Worm (Caenorhabditis elegans) whole organism, L4 larva: ENCODE measurements around the gene fbxa-151.

ENCODE experiments used
- F44E2.7 ChIP-seq: fragments of 200-800 bp; sonication (Bioruptor generic); IDR thresholded peaks from 2 replicates; pipeline ENCODE4 v2.1.2; 2022; ENCODE audit warnings: missing genetic modification characterization, missing compliant biosample characterization
- F49E8.2 ChIP-seq: sonication (generic microtip); optimal IDR thresholded peaks from 2 replicates; lab custom pipeline; 2016; ENCODE audit warnings: missing compliant biosample characterization, mild to moderate bottlenecking, missing genetic modification characterization, borderline replicate concordance
- Y48G9A.11 ChIP-seq: fragments of 200-800 bp; sonication (Bioruptor generic); IDR thresholded peaks from 2 replicates; pipeline ENCODE4 v1.3.6; 2022; ENCODE audit warnings: missing genetic modification reagents, missing genetic modification characterization, missing compliant biosample characterization
- Y5F2A.4 ChIP-seq: fragments of 200-800 bp; sonication (Bioruptor generic); optimal IDR thresholded peaks from 2 replicates; lab custom pipeline; 2018; ENCODE audit warnings: mild to moderate bottlenecking, missing genetic modification characterization, missing compliant biosample characterization
- aly-2 ChIP-seq: sonication (generic microtip); optimal IDR thresholded peaks from 2 replicates; lab custom pipeline; 2018; ENCODE audit warnings: missing biosample characterization, missing genetic modification characterization
- ceh-32 ChIP-seq: sonication (generic microtip); optimal IDR thresholded peaks from 2 replicates; lab custom pipeline; 2016; ENCODE audit warnings: mild to moderate bottlenecking, missing genetic modification characterization, missing compliant biosample characterization; ENCODE audit not compliant: poor library complexity
- ceh-44 ChIP-seq: fragments of 200-800 bp; sonication (Bioruptor generic); IDR thresholded peaks from 2 replicates; pipeline ENCODE4 v1.3.6; 2022; ENCODE audit warnings: missing genetic modification reagents, missing genetic modification characterization, missing compliant biosample characterization
- ces-1 ChIP-seq: fragments of 150-350 bp; sonication (generic microtip); optimal IDR thresholded peaks from 4 replicates; lab custom pipeline; 2014; ENCODE audit warnings: missing biosample characterization, missing genetic modification reagents, missing genetic modification characterization
- ctbp-1 ChIP-seq: fragments of 200-800 bp; sonication (Bioruptor generic); IDR thresholded peaks from 2 replicates; pipeline ENCODE4 v1.3.6; 2022; ENCODE audit warnings: missing genetic modification reagents, missing genetic modification characterization, missing compliant biosample characterization
- daf-16 ChIP-seq, 3 experiments: sonication (generic microtip); optimal IDR thresholded peaks; 2 replicates each; lab custom pipeline; 2016 to 2017; ENCODE audit warnings: missing genetic modification characterization in 3 of 3, missing genetic modification reagents in 3 of 3, mild to moderate bottlenecking in 2 of 3, missing compliant biosample characterization in 2 of 3, missing biosample characterization in 1 of 3, moderate library complexity in 1 of 3
- daf-8 ChIP-seq: fragments of 200-800 bp; sonication (Bioruptor generic); IDR thresholded peaks from 2 replicates; pipeline ENCODE4 v1.3.6; 2022; ENCODE audit warnings: missing genetic modification characterization, missing compliant biosample characterization
- dmd-6 ChIP-seq: fragments of 200-800 bp; sonication (Bioruptor generic); IDR thresholded peaks from 2 replicates; pipeline ENCODE4 v1.3.6; 2022; ENCODE audit warnings: missing genetic modification reagents, missing genetic modification characterization, missing compliant biosample characterization
- dmd-8 ChIP-seq: fragments of 200-800 bp; sonication (Bioruptor generic); IDR thresholded peaks from 2 replicates; pipeline ENCODE4 v1.3.6; 2022; ENCODE audit warnings: missing genetic modification characterization, missing compliant biosample characterization
- dve-1 ChIP-seq: sonication (generic microtip); optimal IDR thresholded peaks from 2 replicates; lab custom pipeline; 2017; ENCODE audit warnings: antibody characterized with exemption, mild to moderate bottlenecking, missing genetic modification characterization, missing compliant biosample characterization; ENCODE audit not compliant: insufficient read depth
- egl-27 ChIP-seq: sonication (generic microtip); optimal IDR thresholded peaks from 3 replicates; lab custom pipeline; 2017; ENCODE audit warnings: missing biosample characterization, missing genetic modification reagents, missing genetic modification characterization
- fkh-10 ChIP-seq: fragments of 150-350 bp; optimal IDR thresholded peaks from 2 replicates; lab custom pipeline; 2014; ENCODE audit warnings: missing biosample characterization, missing genetic modification reagents, missing genetic modification characterization
- fos-1 ChIP-seq: fragments of 150-350 bp; optimal IDR thresholded peaks from 2 replicates; lab custom pipeline; 2014; ENCODE audit warnings: missing biosample characterization, missing genetic modification characterization
- hlh-11 ChIP-seq: fragments of 200-800 bp; sonication (Bioruptor generic); optimal IDR thresholded peaks from 2 replicates; lab custom pipeline; 2018; ENCODE audit warnings: mild to moderate bottlenecking, missing genetic modification characterization, missing compliant biosample characterization
- lin-29 ChIP-seq: fragments of 200-800 bp; sonication (Bioruptor generic); IDR thresholded peaks from 2 replicates; pipeline ENCODE4 v1.3.6; 2022; ENCODE audit warnings: missing genetic modification reagents, missing genetic modification characterization, missing compliant biosample characterization
- lir-3 ChIP-seq: sonication (generic microtip); optimal IDR thresholded peaks from 2 replicates; lab custom pipeline; 2016; ENCODE audit warnings: mild to moderate bottlenecking, missing genetic modification characterization, missing compliant biosample characterization
- mxl-2 ChIP-seq: fragments of 200-800 bp; sonication (Bioruptor generic); conservative IDR thresholded peaks from 2 replicates; pipeline ENCODE4 v1.3.6; 2022; ENCODE audit warnings: missing genetic modification reagents, missing genetic modification characterization, missing compliant biosample characterization
- nhr-102 ChIP-seq: sonication (generic microtip); optimal IDR thresholded peaks from 2 replicates; lab custom pipeline; 2016; ENCODE audit warnings: mild to moderate bottlenecking, missing genetic modification characterization, moderate library complexity, missing compliant biosample characterization
- nhr-111 ChIP-seq: fragments of 200-800 bp; sonication (Bioruptor generic); optimal IDR thresholded peaks from 2 replicates; lab custom pipeline; 2018; ENCODE audit warnings: mild to moderate bottlenecking, missing genetic modification characterization, missing compliant biosample characterization
- nhr-237 ChIP-seq: sonication (generic microtip); optimal IDR thresholded peaks from 2 replicates; lab custom pipeline; 2017; ENCODE audit warnings: missing biosample characterization, missing genetic modification characterization
- nhr-25 ChIP-seq: sonication (generic microtip); optimal IDR thresholded peaks from 2 replicates; lab custom pipeline; 2017; ENCODE audit warnings: missing genetic modification characterization, mild to moderate bottlenecking, missing compliant biosample characterization, antibody characterized with exemption, moderate library complexity, borderline replicate concordance; ENCODE audit not compliant: insufficient read depth
- nhr-28 ChIP-seq: fragments of 150-350 bp; optimal IDR thresholded peaks from 2 replicates; lab custom pipeline; 2014; ENCODE audit warnings: missing biosample characterization, missing genetic modification characterization
- nhr-41 ChIP-seq: fragments of 200-800 bp; sonication (Bioruptor generic); IDR thresholded peaks from 2 replicates; pipeline ENCODE4 v1.3.6; 2022; ENCODE audit warnings: missing genetic modification reagents, missing genetic modification characterization, missing compliant biosample characterization
- nhr-42 ChIP-seq: fragments of 200-800 bp; sonication (Bioruptor generic); IDR thresholded peaks from 2 replicates; pipeline ENCODE4 v1.3.6; 2022; ENCODE audit warnings: missing genetic modification characterization, missing compliant biosample characterization
- nhr-6 ChIP-seq: fragments of 150-350 bp; optimal IDR thresholded peaks from 2 replicates; lab custom pipeline; 2014; ENCODE audit warnings: missing biosample characterization, missing genetic modification characterization
- nhr-76 ChIP-seq: fragments of 150-350 bp; optimal IDR thresholded peaks from 2 replicates; lab custom pipeline; 2014; ENCODE audit warnings: missing biosample characterization, missing genetic modification characterization
- nhr-77 ChIP-seq: fragments of 150-350 bp; optimal IDR thresholded peaks from 2 replicates; lab custom pipeline; 2014; ENCODE audit warnings: missing biosample characterization, missing genetic modification characterization
- pha-4 ChIP-seq, 2 experiments: fragments of 150-350 bp in 1 of 2; fragments of 200-800 bp in 1 of 2; sonication (Bioruptor generic) in 1 of 2; IDR thresholded peaks in 1 of 2; optimal IDR thresholded peaks in 1 of 2; 2 replicates each; pipeline versions ENCODE4 v1.3.6 to Lab custom; 2014 to 2022; ENCODE audit warnings: missing genetic modification characterization in 2 of 2, missing genetic modification reagents in 2 of 2, missing biosample characterization in 1 of 2, missing compliant biosample characterization in 1 of 2
- php-3 ChIP-seq: fragments of 200-800 bp; sonication (Bioruptor generic); IDR thresholded peaks from 2 replicates; pipeline ENCODE4 v1.3.6; 2022; ENCODE audit warnings: missing genetic modification reagents, missing genetic modification characterization, missing compliant biosample characterization
- pqm-1 ChIP-seq: sonication (generic microtip); optimal IDR thresholded peaks from 2 replicates; lab custom pipeline; 2017; ENCODE audit warnings: missing biosample characterization, missing genetic modification characterization
- rbr-2 ChIP-seq: sonication (generic microtip); optimal IDR thresholded peaks from 2 replicates; lab custom pipeline; 2016; ENCODE audit warnings: missing genotype, missing genetic modification characterization, missing compliant biosample characterization
- sdz-12 ChIP-seq: fragments of 200-800 bp; sonication (Bioruptor generic); optimal IDR thresholded peaks from 2 replicates; lab custom pipeline; 2018; ENCODE audit warnings: mild to moderate bottlenecking, missing genetic modification characterization, missing compliant biosample characterization
- set-16 ChIP-seq: fragments of 200-800 bp; sonication (Bioruptor generic); IDR thresholded peaks from 2 replicates; pipeline ENCODE4 v1.3.6; 2022; ENCODE audit warnings: missing genetic modification reagents, missing genetic modification characterization, missing compliant biosample characterization
- skn-1 ChIP-seq: fragments of 150-350 bp; optimal IDR thresholded peaks from 2 replicates; lab custom pipeline; 2014; ENCODE audit warnings: missing biosample characterization, missing genetic modification characterization
- snpc-1.2 ChIP-seq: fragments of 200-800 bp; sonication (Bioruptor generic); IDR thresholded peaks from 2 replicates; pipeline ENCODE4 v1.3.6; 2022; ENCODE audit warnings: missing genetic modification reagents, missing genetic modification characterization, missing compliant biosample characterization
- tag-97 ChIP-seq: fragments of 200-800 bp; sonication (Bioruptor generic); IDR thresholded peaks from 2 replicates; pipeline ENCODE4 v1.3.6; 2022; ENCODE audit warnings: missing genetic modification characterization, missing compliant biosample characterization
- unc-39 ChIP-seq: sonication (generic microtip); optimal IDR thresholded peaks from 2 replicates; lab custom pipeline; 2017; ENCODE audit warnings: missing biosample characterization, missing genetic modification characterization
- zfp-3 ChIP-seq: fragments of 200-800 bp; sonication (Bioruptor generic); conservative IDR thresholded peaks from 2 replicates; pipeline ENCODE4 v1.3.6; 2022; ENCODE audit warnings: missing genetic modification reagents, missing genetic modification characterization, missing compliant biosample characterization

The fbxa-151 gene

DNA sequence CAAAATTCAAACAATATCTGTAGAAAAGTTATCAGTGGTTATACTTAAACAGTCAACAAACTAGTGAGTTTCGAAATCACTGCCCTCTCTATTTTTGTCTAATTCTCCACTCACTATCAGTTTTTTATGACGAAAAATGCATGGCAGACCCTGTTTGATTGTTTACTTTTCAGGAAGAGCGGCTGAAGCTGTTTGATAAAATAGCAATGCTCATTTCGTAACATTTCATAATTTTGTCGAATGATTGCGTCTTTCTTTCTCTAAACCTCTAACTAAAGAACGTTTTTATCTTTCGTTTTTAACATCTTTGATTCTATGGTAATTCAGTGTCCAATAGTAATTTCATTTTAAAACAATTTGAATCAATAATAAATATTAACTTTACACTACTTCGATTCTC, 12.5 kb upstream of the fbxa-151 start (continued):
- TF ChIP-seq Y48G9A.11 (GFP tag; lab: Robert Waterston, UW) = no peak
- peak; percentile 61; the same call in 1 of the 2 replicates for TF ChIP-seq pha-4 (GFP tag; IDR thresholded peaks at IDR 0.05; lab: Robert Waterston, UW)
- TF ChIP-seq pha-4 (tag; optimal IDR thresholded peaks at IDR 0.05; lab: Kevin White, UChicago) = peak; percentile 36
- TF ChIP-seq lir-3 = no peak
- no peak for TF ChIP-seq Y5F2A.4 (GFP tag; lab: Kevin White, UChicago)
- no peak for TF ChIP-seq fkh-10 (GFP tag; lab: Kevin White, UChicago)
- no peak for TF ChIP-seq mxl-2 (GFP tag; lab: Robert Waterston, UW)
- no peak for TF ChIP-seq lin-29 (GFP tag; lab: Robert Waterston, UW)
- peak; percentile 76 for TF ChIP-seq nhr-102 (tag; lab: Kevin White, UChicago)
- peak; percentile 46 for TF ChIP-seq fos-1
- no peak for TF ChIP-seq nhr-111 (GFP tag; lab: Kevin White, UChicago)
- peak in 1 of 2 experiments; percentile 95 for TF ChIP-seq daf-16 (GFP tag; optimal IDR thresholded peaks at IDR 0.05; lab: Kevin White, UChicago)
- peak; percentile 99 for TF ChIP-seq daf-16 (tag; optimal IDR thresholded peaks at IDR 0.05; lab: Kevin White, UChicago)
- TF ChIP-seq nhr-28 (tag; lab: Kevin White, UChicago) = peak; percentile 81
- TF ChIP-seq pqm-1 (tag; lab: Kevin White, UChicago) = peak; percentile 99
- no peak for TF ChIP-seq set-16 (GFP tag; lab: Robert Waterston, UW)
- TF ChIP-seq dmd-8 = no peak

DNA sequence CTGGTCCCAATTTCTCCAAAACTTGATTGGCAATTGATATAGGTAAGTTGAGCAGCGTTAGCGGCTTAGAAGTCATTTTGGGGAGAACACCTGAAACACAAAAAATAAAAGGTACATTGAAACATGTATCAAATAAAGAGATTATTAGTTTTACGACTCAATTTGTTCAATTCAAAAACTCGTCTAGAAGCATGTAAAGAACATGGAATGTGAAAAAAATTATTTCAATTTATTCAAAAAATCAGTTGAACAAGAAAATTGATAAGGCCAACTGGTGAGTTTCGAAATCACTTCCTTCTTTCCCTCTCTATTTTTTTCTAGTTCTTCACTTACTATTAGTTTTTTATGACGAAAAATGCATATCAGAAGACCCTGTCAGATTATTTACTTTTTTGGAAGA, 8.8 kb upstream of the fbxa-151 start, which contains the start of gene fbxa-30:
fbxa-30 (minus strand) TSS at position 101 of the 400 bp plus-strand sequence.
- no peak for TF ChIP-seq nhr-42 (GFP tag; lab: Robert Waterston, UW)
- no peak for TF ChIP-seq nhr-6 (tag; lab: Kevin White, UChicago)
- no peak for TF ChIP-seq nhr-76 (tag; lab: Kevin White, UChicago)
- no peak for TF ChIP-seq nhr-25 (tag; lab: Kevin White, UChicago)
- TF ChIP-seq zfp-3 = no peak
- no peak for TF ChIP-seq unc-39 (tag; lab: Kevin White, UChicago)
- no peak for TF ChIP-seq sdz-12
- TF ChIP-seq ceh-32 (tag; lab: Kevin White, UChicago) = no peak
- no peak for TF ChIP-seq egl-27 (tag; lab: Kevin White, UChicago)
- no peak for TF ChIP-seq rbr-2 (tag; lab: Kevin White, UChicago)
- TF ChIP-seq daf-8 (GFP tag; lab: Robert Waterston, UW) = no peak

DNA sequence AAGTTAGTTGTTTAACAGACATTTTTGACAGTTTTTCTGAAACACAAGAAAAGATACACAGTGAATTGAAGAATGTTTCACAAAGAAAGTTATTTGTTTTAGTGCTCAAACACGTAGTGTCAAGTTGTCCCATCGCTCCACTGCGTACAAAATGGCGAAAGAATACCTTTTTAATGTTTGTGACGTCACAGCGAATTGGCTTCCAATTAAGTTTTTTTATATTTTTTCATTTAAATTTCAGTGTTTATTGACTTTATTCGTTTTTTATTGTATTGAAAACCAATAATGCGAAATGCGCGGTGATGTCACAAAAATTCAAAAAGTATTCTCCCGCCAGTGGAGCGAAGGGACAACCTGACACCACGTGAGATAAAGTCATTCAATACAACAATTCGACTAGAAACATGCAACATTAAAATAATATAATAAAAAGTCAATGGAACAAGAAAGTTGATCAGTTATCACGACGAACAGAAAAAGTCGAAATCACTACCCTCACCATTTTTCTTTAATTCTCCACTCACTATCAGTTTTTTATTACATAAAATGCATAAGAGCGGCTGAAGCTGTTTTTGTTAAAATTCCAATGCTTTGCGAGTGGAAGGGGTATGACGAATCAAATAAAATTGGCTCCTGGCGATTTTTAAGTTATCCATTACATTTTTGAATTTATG, 7.1 kb upstream of the fbxa-151 start, which contains the start of gene fbxa-29:
fbxa-29 (minus strand) TSS at position 51 of the 674 bp plus-strand sequence.
- TF ChIP-seq snpc-1.2 (GFP tag; lab: Robert Waterston, UW) = no peak
- TF ChIP-seq ctbp-1 (GFP tag; lab: Robert Waterston, UW) = no peak
- TF ChIP-seq nhr-28 (tag; lab: Kevin White, UChicago) = peak; percentile 49
- peak; percentile 12 for TF ChIP-seq dve-1 (tag; lab: Kevin White, UChicago)
- peak; percentile 61 for TF ChIP-seq pqm-1 (tag; lab: Kevin White, UChicago)
- TF ChIP-seq php-3 (GFP tag; lab: Robert Waterston, UW) = peak; percentile 75; the same call in 1 of the 2 replicates
- no peak for TF ChIP-seq daf-16 (GFP tag; optimal IDR thresholded peaks at IDR 0.05; lab: Kevin White, UChicago)
- TF ChIP-seq daf-16 (tag; optimal IDR thresholded peaks at IDR 0.05; lab: Kevin White, UChicago) = peak; percentile 51
- 0 out of 2 replicates have a peak, but pooled peaks have one; percentile 10 for TF ChIP-seq dmd-6 (GFP tag; lab: Robert Waterston, UW)

DNA sequence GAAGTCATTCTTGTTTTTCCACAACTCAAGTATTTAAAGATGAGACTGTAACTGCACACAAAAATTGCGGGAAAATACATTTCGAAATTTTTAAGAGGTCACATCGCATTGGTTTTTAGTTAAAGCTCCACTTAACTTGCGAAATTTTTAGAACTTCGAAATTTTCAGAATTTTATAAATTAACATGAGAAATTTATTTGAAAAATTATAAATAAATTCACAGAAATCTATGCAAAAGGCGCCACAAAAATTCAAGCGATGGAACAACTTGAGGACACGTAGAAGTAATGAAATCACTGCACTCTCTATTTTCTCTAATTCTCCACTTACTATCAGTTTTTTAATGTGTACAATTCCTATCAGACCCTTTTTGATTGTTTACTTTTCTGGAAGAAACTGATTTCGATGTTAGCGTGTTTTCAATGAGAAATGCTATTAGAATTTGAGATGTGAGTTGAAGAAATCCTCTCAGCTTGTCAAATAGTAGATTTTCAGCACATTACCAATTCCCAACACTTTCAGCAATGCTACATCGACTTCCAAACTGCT, 4.8 kb upstream of the fbxa-151 start, which contains the start of gene fbxa-31:
fbxa-31 (minus strand) TSS at position 51 of the 549 bp plus-strand sequence.
- no peak for TF ChIP-seq nhr-41
- no peak for TF ChIP-seq ctbp-1 (GFP tag; lab: Robert Waterston, UW)
- TF ChIP-seq aly-2 (tag; lab: Kevin White, UChicago) = no peak
- TF ChIP-seq daf-16 (GFP tag; optimal IDR thresholded peaks at IDR 0.05; lab: Kevin White, UChicago) = no peak
- TF ChIP-seq daf-16 (tag; optimal IDR thresholded peaks at IDR 0.05; lab: Kevin White, UChicago) = peak; percentile 75
- no peak for TF ChIP-seq skn-1 (tag; lab: Kevin White, UChicago)
- no peak for TF ChIP-seq nhr-237 (tag; lab: Kevin White, UChicago)
- TF ChIP-seq F44E2.7 (GFP tag; lab: Robert Waterston, UW) = no peak
- TF ChIP-seq F49E8.2 (tag; lab: Kevin White, UChicago) = no peak
- peak; percentile 29 for TF ChIP-seq nhr-28 (tag; lab: Kevin White, UChicago)
- no peak for TF ChIP-seq php-3 (GFP tag; lab: Robert Waterston, UW)
- no peak for TF ChIP-seq tag-97 (GFP tag; lab: Robert Waterston, UW)
- no peak for TF ChIP-seq nhr-102 (tag; lab: Kevin White, UChicago)
- TF ChIP-seq hlh-11 (tag; lab: Kevin White, UChicago) = peak; percentile 1
- no peak for TF ChIP-seq ces-1
- no peak for TF ChIP-seq ceh-44 (GFP tag; lab: Robert Waterston, UW)
- TF ChIP-seq nhr-77 (tag; lab: Kevin White, UChicago) = no peak
